Worm (Caenorhabditis elegans): ENCODE results near the gene Y57G11C.22.

Y57G11C.22 gene

ce11 chrIV:14894339-14894738, 57.3 kb downstream of the Y57G11C.22 start:
- TF ChIP-seq ztf-29 (GFP tag; IDR thresholded peaks at IDR 0.05) (no peak), flt-1 (GFP tag; IDR thresholded peaks at IDR 0.05) (no peak), cog-1 (tag; optimal IDR thresholded peaks at IDR 0.05) (no peak), klf-2 (GFP tag; conservative IDR thresholded peaks at IDR 0.05) (no peak), ref-1 (GFP tag; conservative IDR thresholded peaks at IDR 0.05) (no peak), med-1 (GFP tag; optimal IDR thresholded peaks at IDR 0.05; ENCODE audit: insufficient read depth) (no peak), tab-1 (GFP tag; IDR thresholded peaks at IDR 0.05) (no peak), ztf-23 (GFP tag; IDR thresholded peaks at IDR 0.05) (no peak), T22C8.4 (GFP tag; IDR thresholded peaks at IDR 0.05) (no peak)

- TF ChIP-seq med-1 (GFP tag; optimal IDR thresholded peaks at IDR 0.05; ENCODE audit: insufficient read depth) = no peak
- TF ChIP-seq ztf-29 (GFP tag; IDR thresholded peaks at IDR 0.05) = no peak
Observed at ce11 chrIV:14903188-14903587, 66.2 kb downstream of the Y57G11C.22 start.

All from whole organism, midembryonic.